Worm (Caenorhabditis elegans) whole organism, L4 larva: ENCODE measurements around the gene K11H12.6.

ENCODE experiments used
- F44E2.7 ChIP-seq: fragments of 200-800 bp; sonication (Bioruptor generic); IDR thresholded peaks from 2 replicates; pipeline ENCODE4 v2.1.2; 2022; ENCODE audit warnings: missing genetic modification characterization, missing compliant biosample characterization
- T26A8.4 ChIP-seq: fragments of 200-800 bp; sonication (Bioruptor generic); IDR thresholded peaks from 2 replicates; pipeline ENCODE4 v1.3.6; 2022; ENCODE audit warnings: missing genetic modification characterization, missing compliant biosample characterization
- ama-1 ChIP-seq: fragments of 150-350 bp; optimal IDR thresholded peaks from 2 replicates; lab custom pipeline; 2014; ENCODE audit warnings: inconsistent platforms, mixed read lengths
- ceh-62 ChIP-seq: sonication (generic microtip); optimal IDR thresholded peaks from 2 replicates; lab custom pipeline; 2017; ENCODE audit warnings: missing biosample characterization, missing genetic modification characterization
- ces-1 ChIP-seq: fragments of 150-350 bp; sonication (generic microtip); optimal IDR thresholded peaks from 4 replicates; lab custom pipeline; 2014; ENCODE audit warnings: missing biosample characterization, missing genetic modification reagents, missing genetic modification characterization
- egl-27 ChIP-seq: sonication (generic microtip); optimal IDR thresholded peaks from 3 replicates; lab custom pipeline; 2017; ENCODE audit warnings: missing biosample characterization, missing genetic modification reagents, missing genetic modification characterization
- nhr-41 ChIP-seq: fragments of 200-800 bp; sonication (Bioruptor generic); IDR thresholded peaks from 2 replicates; pipeline ENCODE4 v1.3.6; 2022; ENCODE audit warnings: missing genetic modification reagents, missing genetic modification characterization, missing compliant biosample characterization
- skn-1 ChIP-seq: fragments of 150-350 bp; optimal IDR thresholded peaks from 2 replicates; lab custom pipeline; 2014; ENCODE audit warnings: missing biosample characterization, missing genetic modification characterization
- snpc-4 ChIP-seq: fragments of 150-350 bp; optimal IDR thresholded peaks from 2 replicates; lab custom pipeline; 2014; ENCODE audit warnings: missing biosample characterization, missing genetic modification characterization
- ztf-11 ChIP-seq: fragments of 150-350 bp; optimal IDR thresholded peaks from 2 replicates; lab custom pipeline; 2014; ENCODE audit warnings: missing biosample characterization, missing genetic modification characterization

ce11 chrIV:653138-653848 is 13.8 kb upstream of the K11H12.6 start, which contains the start of gene K11H12.1:
- TF ChIP-seq ama-1 (no peak), snpc-4 (no peak), F44E2.7 (GFP tag; lab: Robert Waterston, UW) (no peak), T26A8.4 (GFP tag; lab: Robert Waterston, UW) (0 out of 2 replicates have a peak, but pooled peaks have one; percentile 39), skn-1 (tag; lab: Kevin White, UChicago) (no peak), ztf-11 (tag; lab: Kevin White, UChicago) (no peak), ces-1 (GFP tag; lab: Kevin White, UChicago) (no peak), egl-27 (tag; lab: Kevin White, UChicago) (no peak), ceh-62 (tag; lab: Kevin White, UChicago) (no peak), nhr-41 (no peak)
